Fruit fly (Drosophila melanogaster) S2 (cell line): Measurements from ENCODE around the gene PDCD-5.

Experiments used
- CG8478 ChIP-seq: fragments of >200 bp; optimal IDR thresholded peaks from 2 replicates; lab custom pipeline; 2018
- CTCF ChIP-seq, 2 experiments: fragments of >200 bp; optimal IDR thresholded peaks; 2 replicates each; lab custom pipeline; 2018

PDCD-5 gene

dm6 chr3L:16231857-16232256 is at the start of gene PDCD-5, which contains the start of gene MED10:
Gene PDCD-5, minus strand, starts transcription at chr3L:16232038.
Gene MED10, plus strand, starts transcription at chr3L:16232084.
- TF ChIP-seq CTCF (optimal IDR thresholded peaks at IDR 0.05; lab: Kevin White, UChicago) (peak in 1 of 2 experiments; percentile 40), CG8478 (no peak)

dm6 chr3L:16279987-16280454 is 48.2 kb upstream of the PDCD-5 start, which contains the start of gene CG13064:
Gene CG13064, plus strand, starts transcription at chr3L:16280404.
- TF ChIP-seq CTCF (optimal IDR thresholded peaks at IDR 0.05; lab: Kevin White, UChicago), result no peak
- TF ChIP-seq CG8478, result no peak

- no peak for TF ChIP-seq CG8478
These were observed 47.3 kb upstream of the PDCD-5 start, which contains the start of gene CG13050 for dm6 chr3L:16279171-16279570. Gene CG13050, minus strand, starts transcription at chr3L:16279271.

DNA sequence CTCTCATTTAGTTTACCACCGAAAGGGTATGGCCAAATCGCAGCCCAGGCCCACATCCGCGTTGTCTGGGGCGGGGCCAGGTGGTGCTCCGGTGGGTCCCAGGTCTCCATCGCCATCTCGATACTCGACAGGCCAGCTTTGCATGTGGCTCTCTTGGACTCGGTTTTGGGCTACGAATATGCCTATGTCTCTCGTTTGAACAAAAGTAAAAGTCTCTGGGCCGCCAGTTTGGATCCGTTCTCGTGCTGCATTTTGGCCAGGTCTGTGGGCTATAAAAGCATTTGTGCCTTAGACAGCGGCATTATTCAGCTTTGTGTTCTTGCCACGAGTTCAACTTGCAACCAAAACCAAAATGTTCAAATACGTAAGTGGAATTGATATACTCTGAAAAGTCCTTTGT is 45.3 kb upstream of the PDCD-5 start, which contains the start of gene CG13065:
TSS of gene CG13065 (plus strand) at position 301 of the 400 bp plus-strand sequence.
- TF ChIP-seq CG8478 (no peak), CTCF (optimal IDR thresholded peaks at IDR 0.05; lab: Kevin White, UChicago) (no peak)

dm6 chr3L:16275391-16276017 is 43.7 kb upstream of the PDCD-5 start:
- TF ChIP-seq CG8478 (no peak), CTCF (optimal IDR thresholded peaks at IDR 0.05; lab: Kevin White, UChicago) (no peak)

DNA sequence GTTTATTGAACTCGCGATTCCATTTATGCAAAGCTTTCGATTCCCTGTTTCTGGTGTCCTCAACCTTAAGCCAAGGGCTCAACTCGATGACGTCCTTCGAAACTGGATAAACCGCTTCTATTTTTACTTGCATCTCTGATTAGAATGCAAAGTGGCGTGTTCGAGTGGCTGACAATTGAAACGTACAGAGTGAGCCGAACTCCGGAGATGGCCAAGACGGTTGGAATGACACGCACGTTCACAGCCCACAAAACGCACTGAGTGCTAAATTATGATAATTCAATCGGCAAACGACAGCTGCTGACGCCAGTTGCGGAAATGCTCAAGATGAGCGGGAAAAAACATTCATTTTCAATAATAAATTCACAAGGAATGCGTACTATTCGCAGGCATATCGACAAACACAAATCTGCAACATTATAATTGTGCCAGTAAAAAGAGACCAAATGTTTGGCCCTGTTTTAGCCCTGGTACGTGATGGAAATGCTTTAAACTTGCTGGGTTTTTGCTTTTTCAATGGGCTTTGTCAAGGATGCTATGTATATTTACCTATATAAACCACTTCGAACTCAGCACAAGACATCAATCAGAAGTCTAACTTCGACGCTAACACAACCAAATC is 40.6 kb upstream of the PDCD-5 start, which contains the start of gene CG13066:
TSS of gene CG13066 (plus strand) at position 572 of the 622 bp plus-strand sequence.
- TF ChIP-seq CG8478, result no peak
- no peak for TF ChIP-seq CTCF (optimal IDR thresholded peaks at IDR 0.05; lab: Kevin White, UChicago)

- no peak for TF ChIP-seq CTCF (optimal IDR thresholded peaks at IDR 0.05; lab: Kevin White, UChicago)
- TF ChIP-seq CG8478, result no peak
These were observed 39.0 kb upstream of the PDCD-5 start, which contains the start of the genes CG34248 and CG13067 for dm6 chr3L:16270802-16271332. Gene CG34248, minus strand, starts transcription at chr3L:16270902. Gene CG13067, plus strand, starts transcription at chr3L:16271282.

DNA sequence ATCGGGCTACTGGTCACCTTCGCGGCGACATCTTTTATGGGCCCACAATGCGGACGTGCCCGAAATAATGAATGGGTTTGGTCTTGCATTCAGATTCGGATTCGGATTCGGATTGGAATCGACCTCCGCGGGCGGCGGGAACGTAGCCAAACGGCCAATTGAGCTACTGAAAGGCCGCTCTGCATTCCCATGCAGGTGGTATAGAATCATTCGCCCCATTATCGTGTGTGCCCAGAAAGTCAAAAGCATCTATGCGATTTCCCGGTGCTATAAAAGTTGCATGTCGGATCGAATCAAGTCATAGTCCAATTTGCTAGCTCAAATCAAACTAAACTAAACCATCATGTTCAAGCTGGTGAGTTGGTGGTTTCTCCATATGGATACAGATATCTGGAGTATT is 37.3 kb upstream of the PDCD-5 start, which contains the start of gene CG13068:
TSS of gene CG13068 (plus strand) at position 301 of the 400 bp plus-strand sequence.
- TF ChIP-seq CG8478 (no peak), CTCF (optimal IDR thresholded peaks at IDR 0.05; lab: Kevin White, UChicago) (no peak)

DNA sequence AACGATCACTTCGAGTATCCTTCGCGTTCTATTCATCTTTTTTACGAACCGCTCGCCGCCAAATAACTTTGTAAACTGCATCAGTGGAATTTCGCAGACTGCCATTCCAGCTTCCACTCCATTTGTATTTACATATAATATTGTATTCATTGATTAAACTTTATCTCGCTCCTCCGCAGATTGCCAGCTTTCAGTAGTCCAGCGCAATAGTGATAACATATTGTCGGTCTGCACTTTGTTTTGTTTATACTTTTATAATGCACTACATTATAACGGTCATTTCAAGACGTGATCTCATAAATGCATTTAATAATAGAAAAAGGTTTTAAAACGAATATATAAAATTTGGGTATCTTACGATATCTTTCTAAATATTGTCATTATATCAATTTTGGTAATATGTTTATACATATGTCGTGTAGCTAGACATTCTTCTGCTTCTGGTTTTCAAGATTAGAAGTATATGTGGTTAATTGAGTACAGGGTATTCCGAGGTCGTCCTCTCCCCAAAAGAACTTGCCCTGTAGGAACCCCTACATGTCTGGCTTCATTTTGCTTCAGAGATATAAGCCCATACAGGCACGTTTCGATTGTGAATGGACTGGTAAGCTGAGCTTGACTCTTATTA is 36.4 kb upstream of the PDCD-5 start, which contains the start of gene CG4950:
TSS of gene CG4950 (minus strand) at position 51 of the 628 bp plus-strand sequence.
- TF ChIP-seq CG8478 (no peak), CTCF (optimal IDR thresholded peaks at IDR 0.05; lab: Kevin White, UChicago) (no peak)

DNA sequence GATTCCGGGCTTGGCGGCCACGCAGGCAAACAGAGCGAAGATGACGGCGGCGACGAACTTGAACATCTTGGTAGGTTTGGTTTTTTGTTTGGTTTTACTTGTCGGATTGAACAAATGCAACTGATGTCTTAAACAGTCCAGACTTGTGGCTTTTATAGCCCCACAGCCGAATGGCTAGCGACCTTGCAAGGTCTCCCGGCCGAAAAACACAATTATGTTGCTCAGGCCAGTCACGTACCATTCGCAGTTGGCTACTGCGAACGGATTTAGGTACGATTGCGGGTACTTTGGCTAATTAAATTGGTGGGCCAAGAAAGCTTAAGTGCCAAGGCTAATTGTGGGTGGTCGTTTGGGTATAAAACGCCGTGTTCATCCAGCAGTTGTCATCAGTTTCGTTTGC is 33.2 kb upstream of the PDCD-5 start, which contains the start of the genes CG13051 and CG13069:
TSS of gene CG13051 (minus strand) at position 101 of the 400 bp plus-strand sequence.
TSS of gene CG13069 (plus strand) at position 386 of the 400 bp plus-strand sequence.
- TF ChIP-seq CTCF (optimal IDR thresholded peaks at IDR 0.05; lab: Kevin White, UChicago), result no peak
- TF ChIP-seq CG8478, result no peak

DNA sequence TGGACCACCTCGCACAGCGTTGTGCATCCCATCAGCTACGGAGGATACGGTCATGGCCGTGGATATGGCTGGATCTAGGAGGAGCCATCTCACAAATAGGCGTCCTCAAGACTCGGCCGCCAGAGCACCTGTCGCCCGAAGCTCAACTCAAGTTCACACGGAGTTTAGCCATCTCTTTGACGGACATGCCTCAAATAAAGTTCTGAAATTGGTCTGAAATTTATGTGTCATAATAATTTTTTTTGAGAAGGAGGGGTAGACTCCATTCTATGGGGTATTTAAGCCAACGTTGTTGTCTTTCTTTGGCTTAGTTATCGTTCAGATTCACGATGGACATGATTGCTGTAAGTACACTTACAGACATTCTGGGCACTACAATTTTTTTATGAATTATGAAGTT is 31.2 kb upstream of the PDCD-5 start, which contains the start of gene CG13070:
TSS of gene CG13070 (plus strand) at position 301 of the 400 bp plus-strand sequence.
- TF ChIP-seq CG8478 (no peak), CTCF (optimal IDR thresholded peaks at IDR 0.05; lab: Kevin White, UChicago) (no peak)

- TF ChIP-seq CG8478, result no peak
- TF ChIP-seq CTCF (optimal IDR thresholded peaks at IDR 0.05; lab: Kevin White, UChicago), result no peak
These were observed 30.6 kb upstream of the PDCD-5 start, which contains the start of gene CG13071 for dm6 chr3L:16262440-16262839. Gene CG13071, plus strand, starts transcription at chr3L:16262740.

dm6 chr3L:16261505-16261904 is 29.7 kb upstream of the PDCD-5 start, which contains the start of gene CG34247:
Gene CG34247, minus strand, starts transcription at chr3L:16261605.
- TF ChIP-seq CG8478, result no peak
- no peak for TF ChIP-seq CTCF (optimal IDR thresholded peaks at IDR 0.05; lab: Kevin White, UChicago)

DNA sequence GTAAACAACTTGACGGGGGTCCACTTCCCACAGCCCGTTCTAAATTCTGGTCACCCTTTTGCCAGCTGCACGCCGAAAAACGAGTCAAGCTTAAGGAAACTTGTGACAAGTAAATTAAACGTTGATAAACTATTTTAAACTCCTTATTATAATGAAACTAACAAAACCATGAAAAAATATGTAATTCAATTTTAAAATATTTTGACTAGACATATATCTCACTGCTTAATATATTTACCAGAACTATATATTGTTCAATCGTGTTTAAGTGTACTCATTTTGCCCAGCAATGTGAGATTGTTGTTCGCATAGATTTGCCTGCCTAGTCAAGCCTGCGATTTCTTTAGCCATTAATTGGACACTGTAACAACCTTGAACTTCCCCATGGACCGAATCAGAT is 27.7 kb upstream of the PDCD-5 start, which contains the start of gene CG13053:
TSS of gene CG13053 (minus strand) at position 171 of the 400 bp plus-strand sequence.
- TF ChIP-seq CTCF (optimal IDR thresholded peaks at IDR 0.05; lab: Kevin White, UChicago) (no peak), CG8478 (no peak)
